Worm (Caenorhabditis elegans) whole organism, young adult: ENCODE measurements around the gene tni-4.
"Not testable (repeated sequence)": the region's sequence is repeated elsewhere in the genome, so short reads cannot be mapped to it uniquely, and the experiment has no call there.

Experiments used
- him-1 ChIP-seq: sonication (generic microtip); optimal IDR thresholded peaks from 2 replicates; lab custom pipeline; 2016; ENCODE audit warnings: missing genotype, missing genetic modification reagents, missing genetic modification characterization, missing compliant biosample characterization
- lin-35 ChIP-seq, 3 experiments: fragments of 150-350 bp in 2 of 3; sonication (generic microtip) in 1 of 3; optimal IDR thresholded peaks; 2 replicates each; lab custom pipeline; 2014 to 2018; ENCODE audit warnings: missing biosample characterization in 3 of 3, missing genetic modification characterization in 3 of 3, missing genetic modification reagents in 3 of 3

- not testable (repeated sequence) for TF ChIP-seq him-1 (tag; lab: Kevin White, UChicago); lin-35 (GFP tag; optimal IDR thresholded peaks at IDR 0.05; lab: Kevin White, UChicago)
Observed at ce11 chrIV:5162941-5163340, 41.5 kb upstream of the tni-4 start, which contains the start of the genes nspd-3 and C24D10.2.
